Fruit fly (Drosophila melanogaster) whole organism, embryonic: ENCODE results near the gene scpr-B.
A peak's percentile ranks its signal among the peaks of the same experiment; 100 is the strongest.

ENCODE experiments used
- Asciz ChIP-seq: fragments of 200-800 bp; sonication (Bioruptor generic); optimal IDR thresholded peaks from 2 replicates; lab custom pipeline; 2017; ENCODE audit warnings: missing biosample characterization, mild to moderate bottlenecking, missing genetic modification characterization, missing genetic modification reagents
- Awh ChIP-seq: fragments of 200-800 bp; sonication (Bioruptor generic); IDR thresholded peaks from 2 replicates; pipeline ENCODE4, ENCODE4 v1.3.6; 2022; ENCODE audit warnings: missing biosample characterization, missing genetic modification characterization
- BtbVII ChIP-seq: fragments of 200-800 bp; sonication (Bioruptor generic); optimal IDR thresholded peaks from 3 replicates; lab custom pipeline; 2017; ENCODE audit warnings: missing biosample characterization, mild to moderate bottlenecking, missing genetic modification characterization
- CG10321 ChIP-seq: fragments of 200-800 bp; sonication (Bioruptor generic); IDR thresholded peaks from 2 replicates; pipeline ENCODE4 v1.3.6; 2022; ENCODE audit warnings: missing biosample characterization, missing genetic modification characterization
- CG11085 ChIP-seq: fragments of 200-800 bp; sonication (Bioruptor generic); IDR thresholded peaks from 2 replicates; pipeline ENCODE4 v1.3.6; 2022; ENCODE audit warnings: missing biosample characterization, missing genetic modification characterization
- CG11456 ChIP-seq: fragments of 200-800 bp; sonication (Bioruptor generic); IDR thresholded peaks from 3 replicates; pipeline ENCODE4 v1.3.6; 2022; ENCODE audit warnings: missing biosample characterization, missing genetic modification characterization
- CG13296 ChIP-seq: fragments of 200-800 bp; sonication (Bioruptor generic); optimal IDR thresholded peaks from 3 replicates; lab custom pipeline; 2018; ENCODE audit warnings: missing biosample characterization, mild to moderate bottlenecking, missing genetic modification characterization
- CG1529 ChIP-seq: fragments of 200-800 bp; sonication (Bioruptor generic); optimal IDR thresholded peaks from 3 replicates; lab custom pipeline; 2018; ENCODE audit warnings: missing biosample characterization, missing genetic modification characterization
- CG16779 ChIP-seq: fragments of 200-800 bp; sonication (Bioruptor generic); IDR thresholded peaks from 2 replicates; pipeline ENCODE4 v1.3.6; 2022; ENCODE audit warnings: missing biosample characterization, missing genetic modification characterization
- CG17328 ChIP-seq: fragments of 200-800 bp; sonication (Bioruptor generic); IDR thresholded peaks from 2 replicates; pipeline ENCODE4 v1.3.6; 2022; ENCODE audit warnings: missing biosample characterization, missing genetic modification characterization
- CG17359 ChIP-seq: fragments of 200-800 bp; sonication (Bioruptor generic); optimal IDR thresholded peaks from 3 replicates; lab custom pipeline; 2018; ENCODE audit warnings: missing biosample characterization, mild to moderate bottlenecking, missing genetic modification characterization, moderate library complexity
- CG2875 ChIP-seq: fragments of 200-800 bp; sonication (Bioruptor generic); optimal IDR thresholded peaks from 2 replicates; lab custom pipeline; 2017; ENCODE audit warnings: missing biosample characterization, mild to moderate bottlenecking, missing genetic modification characterization, missing genetic modification reagents
- CG30431 ChIP-seq: fragments of 200-800 bp; sonication (Bioruptor generic); optimal IDR thresholded peaks from 2 replicates; lab custom pipeline; 2017; ENCODE audit warnings: missing biosample characterization, missing genetic modification characterization
- CG3065 ChIP-seq: fragments of 200-800 bp; sonication (Bioruptor generic); optimal IDR thresholded peaks from 2 replicates; lab custom pipeline; 2016; ENCODE audit warnings: missing biosample characterization, missing genetic modification characterization
- CG31388 ChIP-seq: fragments of 200-800 bp; sonication (Bioruptor generic); optimal IDR thresholded peaks from 2 replicates; lab custom pipeline; 2016; ENCODE audit warnings: missing biosample characterization, missing genetic modification characterization
- CG6175 ChIP-seq: fragments of 200-800 bp; sonication (Bioruptor generic); IDR thresholded peaks from 3 replicates; pipeline ENCODE4 v1.3.6; 2022; ENCODE audit warnings: missing biosample characterization, missing genetic modification characterization
- CG6654 ChIP-seq: fragments of 200-800 bp; sonication (Bioruptor generic); optimal IDR thresholded peaks from 2 replicates; lab custom pipeline; 2017; ENCODE audit warnings: missing biosample characterization, mild to moderate bottlenecking, missing genetic modification characterization
- CG6765 ChIP-seq: fragments of 200-800 bp; sonication (Bioruptor generic); optimal IDR thresholded peaks from 3 replicates; lab custom pipeline; 2017; ENCODE audit warnings: missing biosample characterization, mild to moderate bottlenecking, missing genetic modification characterization
- CG6791 ChIP-seq: fragments of 200-800 bp; sonication (Bioruptor generic); IDR thresholded peaks from 3 replicates; pipeline ENCODE4 v1.3.6; 2022; ENCODE audit warnings: missing biosample characterization, missing genetic modification characterization; ENCODE audit not compliant: partially characterized antibody
- CG7372 ChIP-seq: fragments of 200-800 bp; sonication (Bioruptor generic); IDR thresholded peaks from 2 replicates; pipeline ENCODE4 v1.3.6; 2022; ENCODE audit warnings: missing biosample characterization, missing genetic modification characterization
- CG9817 ChIP-seq: fragments of 200-800 bp; sonication (Bioruptor generic); optimal IDR thresholded peaks from 2 replicates; lab custom pipeline; 2018; ENCODE audit warnings: missing biosample characterization, mild to moderate bottlenecking, missing genetic modification characterization, moderate library complexity
- D ChIP-seq, 2 experiments: fragments of 200-800 bp in 1 of 2; fragments of >200 bp in 1 of 2; sonication (Bioruptor generic) in 1 of 2; optimal IDR thresholded peaks; 2 replicates in 1 of 2; 3 replicates in 1 of 2; lab custom pipeline; 2017; ENCODE audit warnings: mild to moderate bottlenecking in 1 of 2, missing biosample characterization in 1 of 2, missing genetic modification characterization in 1 of 2, missing genetic modification reagents in 1 of 2
- Dbx ChIP-seq: fragments of 200-800 bp; sonication (Bioruptor generic); IDR thresholded peaks from 3 replicates; pipeline ENCODE4 v1.3.6; 2022; ENCODE audit warnings: missing biosample characterization, missing genetic modification characterization
- Dip3 ChIP-seq: fragments of 200-800 bp; sonication (Bioruptor generic); optimal IDR thresholded peaks from 3 replicates; lab custom pipeline; 2016; ENCODE audit warnings: missing biosample characterization, missing genetic modification characterization
- Hr78 ChIP-seq, 2 experiments: fragments of 200-800 bp in 1 of 2; fragments of >200 bp in 1 of 2; sonication (Bioruptor generic) in 1 of 2; optimal IDR thresholded peaks; 2 replicates each; lab custom pipeline; 2017 to 2019; ENCODE audit warnings: missing biosample characterization in 2 of 2, missing genetic modification characterization in 2 of 2, mild to moderate bottlenecking in 1 of 2, moderate library complexity in 1 of 2
- Kr ChIP-seq: fragments of 200-800 bp; sonication (Bioruptor generic); optimal IDR thresholded peaks from 2 replicates; lab custom pipeline; 2017; ENCODE audit warnings: missing biosample characterization, mild to moderate bottlenecking, missing genetic modification characterization
- Rfx ChIP-seq: fragments of 200-800 bp; sonication (Bioruptor generic); IDR thresholded peaks from 2 replicates; pipeline ENCODE4 v1.3.6; 2022; ENCODE audit warnings: missing biosample characterization, missing genetic modification characterization
- Side ChIP-seq: fragments of 200-800 bp; sonication (Bioruptor generic); optimal IDR thresholded peaks from 2 replicates; lab custom pipeline; 2016; ENCODE audit warnings: missing biosample characterization, missing genetic modification characterization
- Trl ChIP-seq, 3 experiments: fragments of >200 bp in 2 of 3; fragments of 200-800 bp in 1 of 3; sonication (Bioruptor generic) in 1 of 3; optimal IDR thresholded peaks; 2 replicates in 1 of 3; 3 replicates in 2 of 3; lab custom pipeline; 2016 to 2017; ENCODE audit warnings: missing biosample characterization in 1 of 3, missing genetic modification characterization in 1 of 3
- ash1 ChIP-seq: fragments of 200-800 bp; sonication (Bioruptor generic); optimal IDR thresholded peaks from 2 replicates; lab custom pipeline; 2018; ENCODE audit warnings: missing biosample characterization, mild to moderate bottlenecking, missing genetic modification characterization
- croc ChIP-seq: fragments of 200-800 bp; sonication (Bioruptor generic); conservative IDR thresholded peaks from 3 replicates; pipeline ENCODE4 v1.3.6; 2022; ENCODE audit warnings: missing biosample characterization, missing genetic modification characterization
- cwo ChIP-seq: fragments of 200-800 bp; sonication (Bioruptor generic); optimal IDR thresholded peaks from 3 replicates; lab custom pipeline; 2017; ENCODE audit warnings: missing biosample characterization, missing genetic modification characterization, mild to moderate bottlenecking, moderate library complexity, missing genetic modification reagents
- dimm ChIP-seq: fragments of 200-800 bp; sonication (Bioruptor generic); IDR thresholded peaks from 2 replicates; pipeline ENCODE4 v1.3.6; 2022; ENCODE audit warnings: missing biosample characterization, missing genetic modification characterization
- dmrt11E ChIP-seq: fragments of 200-800 bp; sonication (Bioruptor generic); optimal IDR thresholded peaks from 3 replicates; lab custom pipeline; 2018; ENCODE audit warnings: missing biosample characterization, mild to moderate bottlenecking, missing genetic modification characterization, moderate library complexity
- dpn ChIP-seq, 2 experiments: fragments of 200-800 bp; sonication (Bioruptor generic); optimal IDR thresholded peaks; 3 replicates each; lab custom pipeline; 2016; ENCODE audit warnings: missing biosample characterization in 2 of 2, missing genetic modification characterization in 2 of 2
- esg ChIP-seq: fragments of 200-800 bp; sonication (Bioruptor generic); conservative IDR thresholded peaks from 2 replicates; pipeline ENCODE4 v1.3.6; 2022; ENCODE audit warnings: missing biosample characterization, missing genetic modification characterization
- fd64A ChIP-seq: fragments of 200-800 bp; sonication (Bioruptor generic); optimal IDR thresholded peaks from 3 replicates; lab custom pipeline; 2018; ENCODE audit warnings: missing biosample characterization, mild to moderate bottlenecking, missing genetic modification characterization
- gsb-n ChIP-seq: fragments of 200-800 bp; sonication (Bioruptor generic); optimal IDR thresholded peaks from 3 replicates; lab custom pipeline; 2018; ENCODE audit warnings: missing biosample characterization, mild to moderate bottlenecking, missing genetic modification characterization
- lola ChIP-seq, 3 experiments: fragments of >200 bp in 2 of 3; fragments of 200-800 bp in 1 of 3; sonication (Bioruptor generic) in 1 of 3; optimal IDR thresholded peaks; 2 replicates each; lab custom pipeline; 2017 to 2019; ENCODE audit warnings: missing biosample characterization in 3 of 3, missing genetic modification characterization in 3 of 3, mild to moderate bottlenecking in 1 of 3, moderate library complexity in 1 of 3
- maf-S ChIP-seq: fragments of 200-800 bp; sonication (Bioruptor generic); optimal IDR thresholded peaks from 2 replicates; lab custom pipeline; 2016; ENCODE audit warnings: missing biosample characterization, missing genetic modification characterization
- mam ChIP-seq: fragments of 200-800 bp; sonication (Bioruptor generic); optimal IDR thresholded peaks from 3 replicates; lab custom pipeline; 2016; ENCODE audit warnings: missing biosample characterization, missing genetic modification characterization
- mld ChIP-seq: fragments of 200-800 bp; sonication (Bioruptor generic); IDR thresholded peaks from 3 replicates; pipeline ENCODE4 v1.3.6; 2022; ENCODE audit warnings: missing biosample characterization, missing genetic modification characterization; ENCODE audit not compliant: partially characterized antibody
- odd ChIP-seq: fragments of 200-800 bp; sonication (Bioruptor generic); optimal IDR thresholded peaks from 2 replicates; lab custom pipeline; 2017; ENCODE audit warnings: missing biosample characterization, mild to moderate bottlenecking, missing genetic modification characterization
- sd ChIP-seq: fragments of 200-800 bp; sonication (Bioruptor generic); optimal IDR thresholded peaks from 3 replicates; lab custom pipeline; 2018; ENCODE audit warnings: missing biosample characterization, mild to moderate bottlenecking, missing genetic modification characterization, moderate library complexity
- sr ChIP-seq: fragments of 200-800 bp; sonication (Bioruptor generic); IDR thresholded peaks from 3 replicates; pipeline ENCODE4 v1.3.6; 2022; ENCODE audit warnings: missing biosample characterization, missing genetic modification characterization
- tna ChIP-seq: fragments of 200-800 bp; sonication (Bioruptor generic); IDR thresholded peaks from 2 replicates; pipeline ENCODE4 v1.3.6; 2022; ENCODE audit warnings: missing biosample characterization, missing genetic modification characterization; ENCODE audit not compliant: partially characterized antibody
- unpg ChIP-seq: fragments of 200-800 bp; sonication (Bioruptor generic); optimal IDR thresholded peaks from 3 replicates; lab custom pipeline; 2018; ENCODE audit warnings: missing biosample characterization, mild to moderate bottlenecking, missing genetic modification characterization, moderate library complexity
- zfh2 ChIP-seq: fragments of 200-800 bp; sonication (Bioruptor generic); optimal IDR thresholded peaks from 2 replicates; lab custom pipeline; 2016; ENCODE audit warnings: missing biosample characterization, missing genetic modification characterization

scpr-B gene

dm6 chr3R:11209801-11210402 lies 30.9 kb downstream of the scpr-B start, which contains the start of the genes SdhC and Tctp (continued):
- TF ChIP-seq tna (GFP tag; lab: Robert Waterston, UW) (peak; percentile 40; the same call in 1 of the 2 replicates), CG30431 (no peak), sr (GFP tag; lab: Robert Waterston, UW) (no peak), CG3065 (peak; percentile 18), cwo (GFP tag; lab: Kevin White, UChicago) (no peak), CG6654 (no peak), CG16779 (no peak), lola (GFP tag; optimal IDR thresholded peaks at IDR 0.05; lab: Kevin White, UChicago) (peak in 1 of 3 experiments; percentile 59), CG6765 (GFP tag; lab: Kevin White, UChicago) (peak; percentile 40), odd (GFP tag; lab: Kevin White, UChicago) (peak; percentile 5), Rfx (GFP tag; lab: Robert Waterston, UW) (peak; percentile 37), fd64A (GFP tag; lab: Kevin White, UChicago) (no peak), CG2875 (GFP tag; lab: Kevin White, UChicago) (no peak), CG13296 (GFP tag; lab: Kevin White, UChicago) (peak; percentile 58), zfh2 (GFP tag; lab: Kevin White, UChicago) (peak; percentile 14), dimm (GFP tag; lab: Robert Waterston, UW) (no peak), mld (GFP tag; lab: Robert Waterston, UW) (no peak), CG6791 (peak; percentile 62), croc (no peak), CG10321 (GFP tag; lab: Robert Waterston, UW) (peak; percentile 8; the same call in 1 of the 2 replicates), sd (tag; lab: Kevin White, UChicago) (no peak), Side (GFP tag; lab: Kevin White, UChicago) (no peak), CG11456 (peak; percentile 23; the same call in 2 of the 3 replicates), esg (GFP tag; lab: Robert Waterston, UW) (no peak), CG17328 (no peak), CG7372 (no peak), CG31388 (GFP tag; lab: Kevin White, UChicago) (no peak), Kr (GFP tag; lab: Kevin White, UChicago) (no peak), ash1 (GFP tag; lab: Kevin White, UChicago) (no peak), mam (peak; percentile 47), CG11085 (GFP tag; lab: Robert Waterston, UW) (no peak), CG6175 (GFP tag; lab: Robert Waterston, UW) (no peak), dmrt11E (tag; lab: Kevin White, UChicago) (peak; percentile 47), unpg (GFP tag; lab: Kevin White, UChicago) (peak; percentile 32), Awh (GFP tag; lab: Robert Waterston, UW) (0 out of 2 replicates have a peak, but pooled peaks have one; percentile 26), Hr78 (GFP tag; optimal IDR thresholded peaks at IDR 0.05; lab: Kevin White, UChicago) (no peak), BtbVII (GFP tag; lab: Kevin White, UChicago) (no peak), Trl (optimal IDR thresholded peaks at IDR 0.05; lab: Kevin White, UChicago) (peak in 1 of 2 experiments; percentile 15), Trl (GFP tag; optimal IDR thresholded peaks at IDR 0.05; lab: Kevin White, UChicago) (peak; percentile 51), Asciz (GFP tag; lab: Kevin White, UChicago) (no peak), CG9817 (tag; lab: Kevin White, UChicago) (peak; percentile 40), dpn (GFP tag; optimal IDR thresholded peaks at IDR 0.05; lab: Kevin White, UChicago) (peak; percentile 32 to 36), maf-S (no peak), D (optimal IDR thresholded peaks at IDR 0.05; lab: Kevin White, UChicago) (no peak), D (GFP tag; optimal IDR thresholded peaks at IDR 0.05; lab: Kevin White, UChicago) (no peak), Dbx (GFP tag; lab: Robert Waterston, UW) (0 out of 3 replicates have a peak, but pooled peaks have one; percentile 35), CG1529 (peak; percentile 6), CG17359 (tag; lab: Kevin White, UChicago) (no peak), Dip3 (GFP tag; lab: Kevin White, UChicago) (peak; percentile 7), gsb-n (tag; lab: Kevin White, UChicago) (peak; percentile 45)
